Fruit fly (Drosophila melanogaster): Measurements from ENCODE around the gene smog.
A peak's percentile ranks its signal among the peaks of the same experiment; 100 is the strongest.

The smog gene

DNA sequence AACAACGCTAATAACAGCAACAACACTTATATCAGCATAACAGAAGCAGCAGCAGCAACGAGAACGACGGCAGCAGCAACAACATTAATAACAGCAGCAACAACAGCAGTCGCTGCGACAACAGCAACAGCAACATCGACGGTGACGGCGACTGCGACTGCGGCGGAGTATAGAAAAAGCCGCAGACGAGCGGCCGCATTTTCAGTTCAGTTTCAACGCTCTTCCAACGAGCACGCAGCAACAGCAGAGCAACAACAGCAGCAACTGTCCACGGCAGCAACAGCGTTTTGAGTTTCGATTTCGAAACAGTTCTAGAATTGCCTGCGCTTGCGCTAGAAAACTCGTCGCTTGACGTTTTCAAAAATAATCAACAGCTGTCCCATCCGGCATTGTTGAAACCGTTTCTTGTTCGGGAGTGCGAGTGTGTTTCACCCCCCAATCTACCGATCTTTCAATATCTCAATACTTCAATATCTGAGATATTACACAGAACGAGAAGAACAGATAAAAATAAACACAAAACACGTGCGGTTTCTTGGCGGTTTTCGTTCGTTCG lies 39.3 kb downstream of the smog start, which contains the start of gene CG3036 (continued):
- TF ChIP-seq org-1 (GFP tag; optimal IDR thresholded peaks at IDR 0.05) (peak; percentile 12), onecut (GFP tag; IDR thresholded peaks at IDR 0.05) (peak; percentile 75), CG30020 (tag; optimal IDR thresholded peaks at IDR 0.05) (no peak), chm (GFP tag; IDR thresholded peaks at IDR 0.05) (peak; percentile 85), her (GFP tag; optimal IDR thresholded peaks at IDR 0.05) (peak; percentile 75), ems (GFP tag; optimal IDR thresholded peaks at IDR 0.05) (peak; percentile 4), CG4328 (GFP tag; optimal IDR thresholded peaks at IDR 0.05) (no peak), CG13894 (tag; optimal IDR thresholded peaks at IDR 0.05) (peak; percentile 66), gce (GFP tag; IDR thresholded peaks at IDR 0.05) (0 out of 3 replicates have a peak, but pooled peaks have one; percentile 57), Hr78 (GFP tag; optimal IDR thresholded peaks at IDR 0.05) (peak in 1 of 2 experiments; percentile 32), nau (GFP tag; optimal IDR thresholded peaks at IDR 0.05) (peak; percentile 81), CG11504 (tag; optimal IDR thresholded peaks at IDR 0.05) (peak; percentile 76), CG12071 (GFP tag; optimal IDR thresholded peaks at IDR 0.05) (peak; percentile 3), salm (tag; optimal IDR thresholded peaks at IDR 0.05) (peak; percentile 46), Blimp-1 (GFP tag; optimal IDR thresholded peaks at IDR 0.05) (peak; percentile 6), CG3838 (GFP tag; optimal IDR thresholded peaks at IDR 0.05) (peak; percentile 23), sens-2 (GFP tag; IDR thresholded peaks at IDR 0.05) (peak; percentile 31; the same call in 1 of the 2 replicates), twi (tag; optimal IDR thresholded peaks at IDR 0.05) (peak; percentile 43), jumu (GFP tag; optimal IDR thresholded peaks at IDR 0.05) (no peak), CG15269 (tag; optimal IDR thresholded peaks at IDR 0.05) (peak; percentile 13), CG17912 (GFP tag; optimal IDR thresholded peaks at IDR 0.05) (no peak), Sox102F (GFP tag; optimal IDR thresholded peaks at IDR 0.05) (no peak), Jarid2 (GFP tag; optimal IDR thresholded peaks at IDR 0.05) (peak; percentile 99), toy (GFP tag; IDR thresholded peaks at IDR 0.05) (no peak), Tbp (GFP tag; optimal IDR thresholded peaks at IDR 0.05) (peak; percentile 48), CG3065 (GFP tag; optimal IDR thresholded peaks at IDR 0.05) (no peak), dmrt99B (tag; optimal IDR thresholded peaks at IDR 0.05) (peak; percentile 25), CG10274 (GFP tag; optimal IDR thresholded peaks at IDR 0.05) (no peak), CG4424 (GFP tag; optimal IDR thresholded peaks at IDR 0.05) (peak; percentile 5), CG1529 (GFP tag; optimal IDR thresholded peaks at IDR 0.05) (no peak), Side (GFP tag; optimal IDR thresholded peaks at IDR 0.05) (peak; percentile 53), NC2α (GFP tag; optimal IDR thresholded peaks at IDR 0.05) (peak; percentile 66), CG13624 (GFP tag; optimal IDR thresholded peaks at IDR 0.05) (peak; percentile 34), Hr39 (optimal IDR thresholded peaks at IDR 0.05) (no peak), YL-1 (GFP tag; optimal IDR thresholded peaks at IDR 0.05) (peak; percentile 9), dmrt11E (tag; optimal IDR thresholded peaks at IDR 0.05) (no peak), Vsx1 (GFP tag; optimal IDR thresholded peaks at IDR 0.05) (peak; percentile 6), CG7786 (GFP tag; optimal IDR thresholded peaks at IDR 0.05) (no peak), CG16813 (GFP tag; IDR thresholded peaks at IDR 0.05; ENCODE audit: partially characterized antibody) (peak; percentile 36; the same call in 1 of the 3 replicates), wek (GFP tag; optimal IDR thresholded peaks at IDR 0.05) (peak; percentile 4), Gsc (GFP tag; IDR thresholded peaks at IDR 0.05) (no peak), CG13296 (GFP tag; optimal IDR thresholded peaks at IDR 0.05) (peak; percentile 47), CG7745 (tag; optimal IDR thresholded peaks at IDR 0.05) (peak; percentile 14), sim (GFP tag; IDR thresholded peaks at IDR 0.05) (peak; percentile 49), CG12744 (GFP tag; optimal IDR thresholded peaks at IDR 0.05) (no peak), gcm (GFP tag; optimal IDR thresholded peaks at IDR 0.05) (peak; percentile 38), CG3407 (GFP tag; optimal IDR thresholded peaks at IDR 0.05) (no peak), Hr51 (GFP tag; optimal IDR thresholded peaks at IDR 0.05) (peak in 1 of 2 experiments; percentile 27), bab2 (GFP tag; optimal IDR thresholded peaks at IDR 0.05) (no peak), CG15514 (GFP tag; optimal IDR thresholded peaks at IDR 0.05) (peak; percentile 34)
